Fruit fly (Drosophila melanogaster) whole organism, prepupa: ENCODE data around the gene CG15461.

Experiments used
- CG10631 ChIP-seq: fragments of 200-800 bp; sonication (Bioruptor generic); optimal IDR thresholded peaks from 2 replicates; lab custom pipeline; 2016; ENCODE audit warnings: missing biosample characterization, missing genetic modification characterization
- CG10669 ChIP-seq: fragments of 200-800 bp; sonication (Bioruptor generic); optimal IDR thresholded peaks from 3 replicates; lab custom pipeline; 2018; ENCODE audit warnings: missing biosample characterization, mild to moderate bottlenecking, missing genetic modification characterization, moderate library complexity
- CG11762 ChIP-seq: fragments of 200-800 bp; sonication (Bioruptor generic); optimal IDR thresholded peaks from 3 replicates; lab custom pipeline; 2016; ENCODE audit warnings: missing biosample characterization, missing genetic modification characterization; ENCODE audit not compliant: insufficient read depth
- CG11902 ChIP-seq: fragments of 200-800 bp; sonication (Bioruptor generic); optimal IDR thresholded peaks from 3 replicates; lab custom pipeline; 2016; ENCODE audit warnings: missing biosample characterization, missing genetic modification characterization
- CG15336 ChIP-seq: fragments of 200-800 bp; sonication (Bioruptor generic); IDR thresholded peaks from 2 replicates; pipeline ENCODE4 v1.3.6; 2022; ENCODE audit warnings: missing biosample characterization, missing genetic modification characterization
- CG16779 ChIP-seq: fragments of 200-800 bp; sonication (Bioruptor generic); optimal IDR thresholded peaks from 3 replicates; lab custom pipeline; 2017; ENCODE audit warnings: missing biosample characterization, mild to moderate bottlenecking, missing genetic modification characterization
- CG3032 ChIP-seq: fragments of 200-800 bp; optimal IDR thresholded peaks from 2 replicates; lab custom pipeline; 2019; ENCODE audit warnings: missing biosample characterization, mild to moderate bottlenecking, missing genetic modification characterization, moderate library complexity
- CG34406 ChIP-seq: fragments of 200-800 bp; sonication (Bioruptor generic); optimal IDR thresholded peaks from 3 replicates; lab custom pipeline; 2016; ENCODE audit warnings: missing biosample characterization, missing genetic modification characterization
- CG4318 ChIP-seq: fragments of 200-800 bp; sonication (Bioruptor generic); optimal IDR thresholded peaks from 3 replicates; lab custom pipeline; 2017; ENCODE audit warnings: missing biosample characterization, mild to moderate bottlenecking, missing genetic modification characterization
- CG6163 ChIP-seq: fragments of 200-800 bp; sonication (Bioruptor generic); IDR thresholded peaks from 3 replicates; pipeline ENCODE4 v1.3.6; 2022; ENCODE audit warnings: missing biosample characterization, missing genetic modification characterization
- CG6276 ChIP-seq: fragments of 200-800 bp; sonication (Bioruptor generic); optimal IDR thresholded peaks from 2 replicates; lab custom pipeline; 2017; ENCODE audit warnings: missing biosample characterization, mild to moderate bottlenecking, missing genetic modification characterization
- CG6792 ChIP-seq: fragments of 200-800 bp; sonication (Bioruptor generic); optimal IDR thresholded peaks from 3 replicates; lab custom pipeline; 2016; ENCODE audit warnings: missing biosample characterization, missing genetic modification characterization
- CG6808 ChIP-seq: fragments of 200-800 bp; sonication (Bioruptor generic); optimal IDR thresholded peaks from 3 replicates; lab custom pipeline; 2017; ENCODE audit warnings: missing biosample characterization, missing genetic modification characterization, mild to moderate bottlenecking, moderate library complexity, missing genetic modification reagents
- CG6854 ChIP-seq: fragments of 200-800 bp; sonication (Bioruptor generic); optimal IDR thresholded peaks from 2 replicates; lab custom pipeline; 2017; ENCODE audit warnings: missing biosample characterization, mild to moderate bottlenecking, missing genetic modification characterization
- CG8119 ChIP-seq: fragments of 200-800 bp; sonication (Bioruptor generic); IDR thresholded peaks from 3 replicates; pipeline ENCODE4 v1.3.6; 2022; ENCODE audit warnings: missing biosample characterization, missing genetic modification characterization
- CG8632 ChIP-seq: fragments of 200-800 bp; sonication (Bioruptor generic); optimal IDR thresholded peaks from 3 replicates; lab custom pipeline; 2016; ENCODE audit warnings: missing biosample characterization, missing genetic modification characterization
- CG9139 ChIP-seq: fragments of 200-800 bp; sonication (Bioruptor generic); optimal IDR thresholded peaks from 3 replicates; lab custom pipeline; 2017; ENCODE audit warnings: missing biosample characterization, mild to moderate bottlenecking, missing genetic modification characterization
- Eip75B ChIP-seq: fragments of 200-800 bp; sonication (Bioruptor generic); optimal IDR thresholded peaks from 3 replicates; lab custom pipeline; 2016; ENCODE audit warnings: missing biosample characterization, missing genetic modification characterization
- Eip78C ChIP-seq: fragments of 200-800 bp; sonication (Bioruptor generic); peaks from one replicate; lab custom pipeline; 2016; ENCODE audit warnings: missing biosample characterization, missing genetic modification characterization
- Ets21C ChIP-seq: fragments of 200-800 bp; sonication (Bioruptor generic); optimal IDR thresholded peaks from 3 replicates; lab custom pipeline; 2016; ENCODE audit warnings: missing biosample characterization, missing genetic modification characterization
- Ets96B ChIP-seq: fragments of 200-800 bp; optimal IDR thresholded peaks from 2 replicates; lab custom pipeline; 2019; ENCODE audit warnings: missing biosample characterization, mild to moderate bottlenecking, missing genetic modification characterization, moderate library complexity
- Gug ChIP-seq: fragments of 200-800 bp; sonication (Bioruptor generic); IDR thresholded peaks from 2 replicates; pipeline ENCODE4 v1.3.6; 2022; ENCODE audit warnings: missing biosample characterization, missing genetic modification characterization
- Hr39 ChIP-seq: fragments of 200-800 bp; sonication (Bioruptor generic); optimal IDR thresholded peaks from 2 replicates; lab custom pipeline; 2016; ENCODE audit warnings: missing biosample characterization, missing genetic modification characterization
- Hr4 ChIP-seq: fragments of 200-800 bp; sonication (Bioruptor generic); optimal IDR thresholded peaks from 3 replicates; lab custom pipeline; 2016; ENCODE audit warnings: missing biosample characterization, missing genetic modification characterization
- Lpt ChIP-seq: fragments of 200-800 bp; sonication (Bioruptor generic); optimal IDR thresholded peaks from 3 replicates; lab custom pipeline; 2016; ENCODE audit warnings: missing biosample characterization, missing genetic modification characterization
- OdsH ChIP-seq: fragments of 200-800 bp; sonication (Bioruptor generic); optimal IDR thresholded peaks from 3 replicates; lab custom pipeline; 2016; ENCODE audit warnings: missing biosample characterization, missing genetic modification characterization
- Smox ChIP-seq: fragments of 200-800 bp; sonication (Bioruptor generic); optimal IDR thresholded peaks from 3 replicates; lab custom pipeline; 2016; ENCODE audit warnings: missing biosample characterization, missing genetic modification characterization
- Sox14 ChIP-seq: fragments of 200-800 bp; sonication (Bioruptor generic); optimal IDR thresholded peaks from 3 replicates; lab custom pipeline; 2016; ENCODE audit warnings: missing biosample characterization, missing genetic modification characterization
- Sox15 ChIP-seq: fragments of 200-800 bp; sonication (Bioruptor generic); optimal IDR thresholded peaks from 3 replicates; lab custom pipeline; 2016; ENCODE audit warnings: missing biosample characterization, missing genetic modification characterization
- achi ChIP-seq: fragments of 200-800 bp; sonication (Bioruptor generic); optimal IDR thresholded peaks from 3 replicates; lab custom pipeline; 2016; ENCODE audit warnings: missing biosample characterization, missing genetic modification characterization
- dsx ChIP-seq: fragments of 200-800 bp; optimal IDR thresholded peaks from 3 replicates; lab custom pipeline; 2019; ENCODE audit warnings: missing biosample characterization, mild to moderate bottlenecking, missing genetic modification characterization, moderate library complexity; ENCODE audit not compliant: poor library complexity, severe bottlenecking
- eg ChIP-seq: fragments of 200-800 bp; sonication (Bioruptor generic); IDR thresholded peaks from 3 replicates; pipeline ENCODE4 v1.3.6; 2022; ENCODE audit warnings: missing biosample characterization, missing genetic modification characterization
- fd85E ChIP-seq: fragments of 200-800 bp; sonication (Bioruptor generic); optimal IDR thresholded peaks from 3 replicates; lab custom pipeline; 2016; ENCODE audit warnings: missing biosample characterization, missing genetic modification characterization
- fkh ChIP-seq: fragments of 200-800 bp; sonication (Bioruptor generic); optimal IDR thresholded peaks from 3 replicates; lab custom pipeline; 2017; ENCODE audit warnings: missing biosample characterization, mild to moderate bottlenecking, missing genetic modification characterization, moderate library complexity
- net ChIP-seq: fragments of 200-800 bp; sonication (Bioruptor generic); optimal IDR thresholded peaks from 3 replicates; lab custom pipeline; 2016; ENCODE audit warnings: missing biosample characterization, missing genetic modification characterization
- pdm3 ChIP-seq: fragments of 200-800 bp; sonication (Bioruptor generic); optimal IDR thresholded peaks from 3 replicates; lab custom pipeline; 2016; ENCODE audit warnings: missing biosample characterization, missing genetic modification characterization
- salr ChIP-seq, 2 experiments: fragments of 200-800 bp; sonication (Bioruptor generic); optimal IDR thresholded peaks; 3 replicates each; lab custom pipeline; 2016 to 2018; ENCODE audit warnings: missing biosample characterization in 2 of 2, missing genetic modification characterization in 2 of 2, mild to moderate bottlenecking in 1 of 2
- spab ChIP-seq: fragments of 200-800 bp; sonication (Bioruptor generic); optimal IDR thresholded peaks from 2 replicates; lab custom pipeline; 2017; ENCODE audit warnings: missing biosample characterization, mild to moderate bottlenecking, missing genetic modification characterization, missing genetic modification reagents
- ss ChIP-seq, 2 experiments: fragments of 200-800 bp; sonication (Bioruptor generic); optimal IDR thresholded peaks; 2 replicates in 1 of 2; 3 replicates in 1 of 2; lab custom pipeline; 2017 to 2018; ENCODE audit warnings: mild to moderate bottlenecking in 2 of 2, missing biosample characterization in 2 of 2, missing genetic modification characterization in 2 of 2, moderate library complexity in 1 of 2
- svp ChIP-seq: fragments of 200-800 bp; sonication (Bioruptor generic); peaks from one replicate; lab custom pipeline; 2016; ENCODE audit warnings: missing biosample characterization, missing genetic modification characterization
- topi ChIP-seq: fragments of 200-800 bp; sonication (Bioruptor generic); optimal IDR thresholded peaks from 3 replicates; lab custom pipeline; 2016; ENCODE audit warnings: missing biosample characterization, missing genetic modification characterization
- vri ChIP-seq: fragments of 200-800 bp; sonication (Bioruptor generic); optimal IDR thresholded peaks from 3 replicates; lab custom pipeline; 2016; ENCODE audit warnings: missing biosample characterization, mild to moderate bottlenecking, missing genetic modification characterization

CG15461 gene

DNA sequence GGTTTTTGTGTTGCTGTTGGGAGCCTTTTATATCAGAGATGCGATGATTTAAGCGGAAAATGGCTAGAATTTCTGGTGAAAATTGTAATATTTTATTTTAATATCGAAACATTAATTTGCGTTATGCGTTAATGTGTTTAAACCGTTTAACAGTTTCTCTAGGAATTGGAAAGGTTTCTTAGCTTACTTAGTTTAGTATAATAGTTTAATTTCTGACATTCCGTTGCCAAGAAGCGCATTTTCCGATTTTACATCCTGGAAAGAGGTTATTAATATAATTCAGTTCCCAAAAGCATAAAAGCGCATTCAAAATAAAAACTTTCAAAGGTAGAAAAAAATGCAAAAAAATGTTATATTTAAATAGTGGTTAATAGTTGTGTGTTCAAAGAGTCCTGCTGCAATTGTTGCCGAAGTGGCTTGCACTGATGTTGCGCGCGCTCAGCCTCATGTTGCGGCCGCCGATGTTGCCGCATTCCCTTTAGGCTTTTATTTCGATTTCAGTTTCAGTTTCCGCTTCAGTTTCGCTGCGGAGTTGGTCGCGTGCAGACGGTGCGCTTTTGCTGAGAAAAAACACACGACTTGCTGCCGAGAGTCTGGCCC is 37.1 kb upstream of the CG15461 start, which contains the start of gene tbc:
Gene tbc (plus strand): TSS at position 504 of the 600 bp plus-strand sequence.
- TF ChIP-seq Ets21C (GFP tag; lab: Kevin White, UChicago) (no peak), fkh (GFP tag; lab: Kevin White, UChicago) (no peak), Eip78C (GFP tag; lab: Kevin White, UChicago) (no peak), CG4318 (GFP tag; lab: Kevin White, UChicago) (no peak), fd85E (no peak), CG6808 (GFP tag; lab: Kevin White, UChicago) (no peak)

DNA sequence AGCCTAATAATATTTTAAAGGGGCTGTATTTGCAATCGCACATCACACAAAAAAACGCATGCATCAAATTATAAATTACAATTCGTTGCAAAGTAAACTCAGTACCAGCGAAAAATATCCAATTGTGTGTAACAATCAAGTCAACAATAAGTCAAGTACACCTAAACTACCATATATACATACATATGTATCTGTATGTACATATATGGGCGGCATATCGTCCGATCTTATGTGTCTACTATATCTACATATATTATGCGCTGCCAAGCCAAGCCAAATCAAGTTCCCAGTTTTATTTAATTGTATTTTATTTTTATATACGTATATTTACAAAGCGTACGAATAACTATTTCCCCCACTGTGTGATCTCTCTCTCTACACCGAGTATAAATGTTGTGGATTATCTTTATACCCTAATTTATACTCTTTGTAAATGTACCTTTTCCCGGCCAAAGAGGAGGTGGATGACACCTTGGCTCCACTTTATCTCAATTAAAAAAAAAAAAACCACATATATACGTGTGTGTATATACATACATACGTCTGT is 19.5 kb upstream of the CG15461 start:
- TF ChIP-seq svp (peak; percentile 54), Lpt (GFP tag; lab: Kevin White, UChicago) (no peak), ss (GFP tag; optimal IDR thresholded peaks at IDR 0.05; lab: Kevin White, UChicago) (no peak), Eip78C (GFP tag; lab: Kevin White, UChicago) (peak; percentile 57)

DNA sequence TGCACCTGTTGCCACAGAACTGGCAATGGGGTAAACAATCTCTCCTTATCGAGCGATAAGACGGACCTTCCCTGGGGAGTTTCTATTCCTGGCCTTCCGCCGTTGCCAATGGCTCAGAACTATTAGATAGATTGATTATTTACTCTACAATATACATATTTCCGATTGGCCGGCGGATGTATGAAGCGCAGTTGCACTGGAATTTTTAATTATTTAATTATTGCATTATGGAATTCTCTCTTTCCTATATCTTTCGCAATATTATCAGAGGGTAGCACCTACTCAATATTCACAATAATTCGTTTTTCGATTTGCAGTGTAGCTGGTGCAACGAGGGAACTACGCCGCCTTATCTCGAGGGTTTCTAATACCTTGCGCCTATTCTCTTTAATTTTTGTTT is 18.8 kb upstream of the CG15461 start, which contains the start of gene GstT3:
Gene GstT3 (plus strand): TSS at position 301 of the 400 bp plus-strand sequence.
- TF ChIP-seq svp: peak; percentile 30
- no peak for TF ChIP-seq fd85E
- no peak for TF ChIP-seq OdsH (GFP tag; lab: Kevin White, UChicago)
- no peak for TF ChIP-seq achi
- TF ChIP-seq eg (GFP tag; lab: Robert Waterston, UW): no peak
- no peak for TF ChIP-seq CG10631 (GFP tag; lab: Kevin White, UChicago)
- TF ChIP-seq CG9139 (GFP tag; lab: Kevin White, UChicago): no peak
- TF ChIP-seq Ets21C (GFP tag; lab: Kevin White, UChicago): no peak
- TF ChIP-seq ss (GFP tag; optimal IDR thresholded peaks at IDR 0.05; lab: Kevin White, UChicago): no peak
- TF ChIP-seq Eip75B (GFP tag; lab: Kevin White, UChicago): no peak
- peak; percentile 13 for TF ChIP-seq Eip78C (GFP tag; lab: Kevin White, UChicago)

DNA sequence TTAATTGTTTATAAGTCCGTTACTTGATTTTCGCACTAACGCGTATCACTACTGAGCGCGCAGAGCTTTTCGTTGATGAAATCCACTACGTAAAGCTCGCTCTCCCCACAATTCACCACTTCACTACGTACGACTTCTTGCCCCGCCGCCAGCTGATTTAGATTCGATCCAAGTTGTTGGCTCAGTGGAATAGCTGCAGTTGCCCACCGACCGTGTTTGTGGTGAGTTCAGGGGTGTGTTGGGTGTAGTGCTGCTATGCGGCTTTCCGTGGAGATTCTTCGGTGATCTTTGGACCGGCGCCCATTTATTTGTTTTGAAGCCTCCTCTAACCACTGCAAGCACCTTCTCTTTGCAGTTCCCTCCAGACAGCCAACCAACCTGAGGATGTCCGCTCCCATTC is 17.8 kb upstream of the CG15461 start:
- TF ChIP-seq Sox14 (GFP tag; lab: Kevin White, UChicago): no peak
- no peak for TF ChIP-seq Ets21C (GFP tag; lab: Kevin White, UChicago)
- TF ChIP-seq CG10669: no peak
- TF ChIP-seq CG6276 (GFP tag; lab: Kevin White, UChicago): peak; percentile 83
- no peak for TF ChIP-seq CG34406
- TF ChIP-seq CG4318 (GFP tag; lab: Kevin White, UChicago): no peak
- TF ChIP-seq CG8119 (GFP tag; lab: Robert Waterston, UW): peak; percentile 67
- TF ChIP-seq CG6792 (GFP tag; lab: Kevin White, UChicago): no peak
- peak; percentile 35 for TF ChIP-seq dsx (GFP tag; lab: Kevin White, UChicago)
- TF ChIP-seq Hr39 (GFP tag; lab: Kevin White, UChicago): no peak
- TF ChIP-seq CG8632 (GFP tag; lab: Kevin White, UChicago): no peak
- peak; percentile 18 for TF ChIP-seq Lpt (GFP tag; lab: Kevin White, UChicago)
- no peak for TF ChIP-seq Gug (GFP tag; lab: Robert Waterston, UW)
- TF ChIP-seq CG11902 (GFP tag; lab: Kevin White, UChicago): no peak
- TF ChIP-seq CG3032 (tag; lab: Kevin White, UChicago): peak; percentile 6
- TF ChIP-seq CG6808 (GFP tag; lab: Kevin White, UChicago): peak; percentile 56
- TF ChIP-seq Ets96B (tag; lab: Kevin White, UChicago): no peak
- peak in 1 of 2 experiments; percentile 44 for TF ChIP-seq salr (GFP tag; optimal IDR thresholded peaks at IDR 0.05; lab: Kevin White, UChicago)
- peak; percentile 62 for TF ChIP-seq Eip78C (GFP tag; lab: Kevin White, UChicago)
- TF ChIP-seq CG6163: peak; percentile 52; the same call in 1 of the 3 replicates
- TF ChIP-seq Hr4 (GFP tag; lab: Kevin White, UChicago): no peak
- no peak for TF ChIP-seq pdm3 (GFP tag; lab: Kevin White, UChicago)
- TF ChIP-seq Sox15 (GFP tag; lab: Kevin White, UChicago): no peak
- TF ChIP-seq CG9139 (GFP tag; lab: Kevin White, UChicago): no peak
- TF ChIP-seq topi (GFP tag; lab: Kevin White, UChicago): no peak
- no peak for TF ChIP-seq Smox
- no peak for TF ChIP-seq CG11762 (GFP tag; lab: Kevin White, UChicago)
- TF ChIP-seq spab (GFP tag; lab: Kevin White, UChicago): no peak
- no peak for TF ChIP-seq fd85E
- TF ChIP-seq OdsH (GFP tag; lab: Kevin White, UChicago): no peak
- TF ChIP-seq CG6854 (GFP tag; lab: Kevin White, UChicago): peak; percentile 4
- TF ChIP-seq ss (GFP tag; optimal IDR thresholded peaks at IDR 0.05; lab: Kevin White, UChicago): peak in 1 of 2 experiments; percentile 85
- peak; percentile 61 for TF ChIP-seq net (GFP tag; lab: Kevin White, UChicago)
- peak; percentile 65 for TF ChIP-seq CG15336
- no peak for TF ChIP-seq vri (GFP tag; lab: Kevin White, UChicago)
- peak; percentile 83 for TF ChIP-seq CG16779 (tag; lab: Kevin White, UChicago)
- no peak for TF ChIP-seq CG10631 (GFP tag; lab: Kevin White, UChicago)
